Fruit fly (Drosophila melanogaster) whole organism, embryonic: ENCODE results near the gene tj.

Experiments used
- Ada2b ChIP-seq: fragments of 200-800 bp; sonication (Bioruptor generic); IDR thresholded peaks from 2 replicates; pipeline ENCODE4 v1.3.6; 2022; ENCODE audit warnings: missing biosample characterization, missing genetic modification characterization
- Blimp-1 ChIP-seq: fragments of 200-800 bp; sonication (Bioruptor generic); optimal IDR thresholded peaks from 3 replicates; lab custom pipeline; 2018; ENCODE audit warnings: missing biosample characterization, missing genetic modification characterization, mild to moderate bottlenecking, moderate library complexity, missing genetic modification reagents
- CG10274 ChIP-seq: fragments of 200-800 bp; sonication (Bioruptor generic); optimal IDR thresholded peaks from 3 replicates; lab custom pipeline; 2017; ENCODE audit warnings: missing biosample characterization, mild to moderate bottlenecking, missing genetic modification characterization
- CG10565 ChIP-seq: fragments of 200-800 bp; sonication (Bioruptor generic); optimal IDR thresholded peaks from 3 replicates; lab custom pipeline; 2016; ENCODE audit warnings: missing biosample characterization, mild to moderate bottlenecking, missing genetic modification characterization
- CG12071 ChIP-seq: fragments of 200-800 bp; sonication (Bioruptor generic); optimal IDR thresholded peaks from 3 replicates; lab custom pipeline; 2018; ENCODE audit warnings: missing biosample characterization, mild to moderate bottlenecking, missing genetic modification characterization
- CG12391 ChIP-seq: fragments of 200-800 bp; sonication (Bioruptor generic); optimal IDR thresholded peaks from 3 replicates; lab custom pipeline; 2018; ENCODE audit warnings: missing biosample characterization, mild to moderate bottlenecking, missing genetic modification characterization, moderate library complexity
- CG12769 ChIP-seq: fragments of 200-800 bp; sonication (Bioruptor generic); optimal IDR thresholded peaks from 2 replicates; lab custom pipeline; 2019; ENCODE audit warnings: missing biosample characterization, mild to moderate bottlenecking, missing genetic modification characterization, moderate library complexity
- CG12942 ChIP-seq: fragments of 200-800 bp; sonication (Bioruptor generic); optimal IDR thresholded peaks from 3 replicates; lab custom pipeline; 2016; ENCODE audit warnings: missing biosample characterization, missing genetic modification characterization
- CG16779 ChIP-seq: fragments of 200-800 bp; sonication (Bioruptor generic); IDR thresholded peaks from 2 replicates; pipeline ENCODE4 v1.3.6; 2022; ENCODE audit warnings: missing biosample characterization, missing genetic modification characterization
- CG17359 ChIP-seq: fragments of 200-800 bp; sonication (Bioruptor generic); optimal IDR thresholded peaks from 3 replicates; lab custom pipeline; 2018; ENCODE audit warnings: missing biosample characterization, mild to moderate bottlenecking, missing genetic modification characterization, moderate library complexity
- CG17385 ChIP-seq: fragments of 200-800 bp; sonication (Bioruptor generic); optimal IDR thresholded peaks from 3 replicates; lab custom pipeline; 2018; ENCODE audit warnings: missing biosample characterization, mild to moderate bottlenecking, missing genetic modification characterization
- CG2129 ChIP-seq: fragments of 200-800 bp; sonication (Bioruptor generic); IDR thresholded peaks from 2 replicates; pipeline ENCODE4 v1.3.6; 2022; ENCODE audit warnings: missing biosample characterization, missing genetic modification characterization; ENCODE audit not compliant: partially characterized antibody
- CG2889 ChIP-seq: fragments of 200-800 bp; sonication (Bioruptor generic); IDR thresholded peaks from 3 replicates; pipeline ENCODE4 v1.3.6; 2022; ENCODE audit warnings: missing biosample characterization, missing genetic modification characterization
- CG31224 ChIP-seq: fragments of 200-800 bp; sonication (Bioruptor generic); IDR thresholded peaks from 2 replicates; pipeline ENCODE4 v1.3.6; 2022; ENCODE audit warnings: missing biosample characterization, missing genetic modification characterization
- CG32532 ChIP-seq: fragments of 200-800 bp; sonication (Bioruptor generic); IDR thresholded peaks from 2 replicates; pipeline ENCODE4 v1.3.6; 2022; ENCODE audit warnings: missing biosample characterization, missing genetic modification characterization
- CG4282 ChIP-seq: fragments of 200-800 bp; sonication (Bioruptor generic); optimal IDR thresholded peaks from 2 replicates; lab custom pipeline; 2016; ENCODE audit warnings: missing biosample characterization, missing genetic modification characterization
- CG43689 ChIP-seq: fragments of 200-800 bp; sonication (Bioruptor generic); IDR thresholded peaks from 2 replicates; pipeline ENCODE4 v1.3.6; 2022; ENCODE audit warnings: missing biosample characterization, missing genetic modification characterization
- CG4730 ChIP-seq: fragments of 200-800 bp; sonication (Bioruptor generic); IDR thresholded peaks from 2 replicates; pipeline ENCODE4 v1.3.6; 2022; ENCODE audit warnings: missing biosample characterization, missing genetic modification characterization
- CG7928 ChIP-seq: fragments of 200-800 bp; sonication (Bioruptor generic); optimal IDR thresholded peaks from 2 replicates; lab custom pipeline; 2017; ENCODE audit warnings: missing biosample characterization, mild to moderate bottlenecking, missing genetic modification characterization
- CG7963 ChIP-seq: fragments of 200-800 bp; sonication (Bioruptor generic); IDR thresholded peaks from 3 replicates; pipeline ENCODE4 v1.3.6; 2022; ENCODE audit warnings: missing biosample characterization, missing genetic modification characterization; ENCODE audit not compliant: partially characterized antibody
- CG8765 ChIP-seq: fragments of 200-800 bp; sonication (Bioruptor generic); IDR thresholded peaks from 2 replicates; pipeline ENCODE4 v1.3.6; 2022; ENCODE audit warnings: missing biosample characterization, missing genetic modification characterization
- CG9932 ChIP-seq: fragments of 200-800 bp; sonication (Bioruptor generic); IDR thresholded peaks from 2 replicates; pipeline ENCODE4 v1.3.6; 2022; ENCODE audit warnings: missing biosample characterization, missing genetic modification characterization
- CTCF ChIP-seq: fragments of 200-800 bp; sonication (Bioruptor generic); optimal IDR thresholded peaks from 2 replicates; lab custom pipeline; 2017; ENCODE audit warnings: missing biosample characterization, mild to moderate bottlenecking, missing genetic modification characterization, moderate library complexity
- Dad ChIP-seq: fragments of 200-800 bp; sonication (Bioruptor generic); optimal IDR thresholded peaks from 3 replicates; lab custom pipeline; 2016; ENCODE audit warnings: missing biosample characterization, missing genetic modification characterization
- Doc2 ChIP-seq: fragments of 200-800 bp; sonication (Bioruptor generic); IDR thresholded peaks from 2 replicates; pipeline ENCODE4 v1.3.6; 2022; ENCODE audit warnings: missing biosample characterization, missing genetic modification characterization
- Ets97D ChIP-seq: fragments of 200-800 bp; sonication (Bioruptor generic); optimal IDR thresholded peaks from 3 replicates; lab custom pipeline; 2016; ENCODE audit warnings: missing biosample characterization, missing genetic modification characterization
- HmgD ChIP-seq: fragments of 200-800 bp; sonication (Bioruptor generic); optimal IDR thresholded peaks from 3 replicates; lab custom pipeline; 2016; ENCODE audit warnings: missing biosample characterization, missing genetic modification characterization
- Lhr ChIP-seq: fragments of 200-800 bp; sonication (Bioruptor generic); optimal IDR thresholded peaks from 3 replicates; lab custom pipeline; 2017; ENCODE audit warnings: mild to moderate bottlenecking, missing biosample characterization, missing genetic modification reagents, missing genetic modification characterization
- Max ChIP-seq: fragments of 200-800 bp; sonication (Bioruptor generic); optimal IDR thresholded peaks from 2 replicates; lab custom pipeline; 2016; ENCODE audit warnings: missing biosample characterization, mild to moderate bottlenecking, missing genetic modification characterization
- Meics ChIP-seq: fragments of 200-800 bp; sonication (Bioruptor generic); optimal IDR thresholded peaks from 2 replicates; lab custom pipeline; 2017; ENCODE audit warnings: missing biosample characterization, mild to moderate bottlenecking, missing genetic modification characterization
- Poxn ChIP-seq: fragments of 200-800 bp; sonication (Bioruptor generic); IDR thresholded peaks from 2 replicates; pipeline ENCODE4 v1.3.6; 2022; ENCODE audit warnings: missing biosample characterization, missing genetic modification characterization
- Side ChIP-seq: fragments of 200-800 bp; sonication (Bioruptor generic); optimal IDR thresholded peaks from 2 replicates; lab custom pipeline; 2016; ENCODE audit warnings: missing biosample characterization, missing genetic modification characterization
- ab ChIP-seq: fragments of 200-800 bp; sonication (Bioruptor generic); optimal IDR thresholded peaks from 2 replicates; lab custom pipeline; 2016; ENCODE audit warnings: missing biosample characterization, missing genetic modification characterization
- chinmo ChIP-seq: fragments of 200-800 bp; sonication (Bioruptor generic); IDR thresholded peaks from 4 replicates; pipeline ENCODE4 v1.3.6; 2022; ENCODE audit warnings: missing biosample characterization, missing genetic modification characterization; ENCODE audit not compliant: partially characterized antibody
- chn ChIP-seq: fragments of 200-800 bp; sonication (Bioruptor generic); optimal IDR thresholded peaks from 2 replicates; lab custom pipeline; 2016; ENCODE audit warnings: missing biosample characterization, missing genetic modification characterization
- ci ChIP-seq: fragments of 200-800 bp; sonication (Bioruptor generic); IDR thresholded peaks from 3 replicates; pipeline ENCODE4 v1.3.6; 2022; ENCODE audit warnings: missing biosample characterization, missing genetic modification characterization
- crol ChIP-seq: fragments of 200-800 bp; sonication (Bioruptor generic); IDR thresholded peaks from 2 replicates; pipeline ENCODE4 v1.3.6; 2022; ENCODE audit warnings: missing biosample characterization, missing genetic modification characterization
- dan ChIP-seq: fragments of 200-800 bp; sonication (Bioruptor generic); IDR thresholded peaks from 2 replicates; pipeline ENCODE4 v1.3.6; 2022; ENCODE audit warnings: missing biosample characterization, missing genetic modification characterization
- gce ChIP-seq: fragments of 200-800 bp; sonication (Bioruptor generic); IDR thresholded peaks from 3 replicates; pipeline ENCODE4 v1.3.6; 2022; ENCODE audit warnings: missing biosample characterization, missing genetic modification characterization
- hb ChIP-seq: fragments of 200-800 bp; sonication (Bioruptor generic); IDR thresholded peaks from 3 replicates; pipeline ENCODE4 v1.3.6; 2022; ENCODE audit warnings: missing biosample characterization, missing genetic modification characterization; ENCODE audit not compliant: partially characterized antibody
- hbn ChIP-seq: fragments of 200-800 bp; sonication (Bioruptor generic); IDR thresholded peaks from 2 replicates; pipeline ENCODE4 v1.3.6; 2022; ENCODE audit warnings: missing biosample characterization, missing genetic modification characterization; ENCODE audit not compliant: partially characterized antibody
- jigr1 ChIP-seq: fragments of 200-800 bp; sonication (Bioruptor generic); IDR thresholded peaks from 3 replicates; pipeline ENCODE4 v1.3.6; 2022; ENCODE audit warnings: missing biosample characterization, missing genetic modification characterization
- jumu ChIP-seq: fragments of 200-800 bp; sonication (Bioruptor generic); optimal IDR thresholded peaks from 3 replicates; lab custom pipeline; 2016; ENCODE audit warnings: missing biosample characterization, missing genetic modification characterization
- nerfin-1 ChIP-seq: fragments of 200-800 bp; sonication (Bioruptor generic); optimal IDR thresholded peaks from 3 replicates; lab custom pipeline; 2019; ENCODE audit warnings: missing biosample characterization, mild to moderate bottlenecking, missing genetic modification characterization, moderate library complexity
- pzg ChIP-seq: fragments of 200-800 bp; sonication (Bioruptor generic); optimal IDR thresholded peaks from 3 replicates; lab custom pipeline; 2018; ENCODE audit warnings: missing biosample characterization, mild to moderate bottlenecking, missing genetic modification characterization, moderate library complexity
- sd ChIP-seq: fragments of 200-800 bp; sonication (Bioruptor generic); optimal IDR thresholded peaks from 3 replicates; lab custom pipeline; 2018; ENCODE audit warnings: missing biosample characterization, mild to moderate bottlenecking, missing genetic modification characterization, moderate library complexity
- sens-2 ChIP-seq: fragments of 200-800 bp; sonication (Bioruptor generic); IDR thresholded peaks from 2 replicates; pipeline ENCODE4 v1.3.6; 2022; ENCODE audit warnings: missing biosample characterization, missing genetic modification characterization
- shn ChIP-seq: fragments of 200-800 bp; sonication (Bioruptor generic); optimal IDR thresholded peaks from 3 replicates; lab custom pipeline; 2016; ENCODE audit warnings: missing biosample characterization, missing genetic modification characterization
- slp2 ChIP-seq: fragments of 200-800 bp; sonication (Bioruptor generic); optimal IDR thresholded peaks from 2 replicates; lab custom pipeline; 2016; ENCODE audit warnings: missing biosample characterization, missing genetic modification characterization
- sr ChIP-seq: fragments of 200-800 bp; sonication (Bioruptor generic); IDR thresholded peaks from 3 replicates; pipeline ENCODE4 v1.3.6; 2022; ENCODE audit warnings: missing biosample characterization, missing genetic modification characterization

tj gene

dm6 chr2L:19422642-19423041 lies 41.4 kb upstream of the tj start:
- TF ChIP-seq CG8765 (GFP tag; lab: Robert Waterston, UW): no peak
- 0 out of 4 replicates have a peak, but pooled peaks have one; percentile 46 for TF ChIP-seq chinmo
- TF ChIP-seq sd (tag; lab: Kevin White, UChicago): peak; percentile 83
- peak; percentile 63; the same call in 1 of the 2 replicates for TF ChIP-seq crol
- no peak for TF ChIP-seq CG43689
- peak; percentile 74 for TF ChIP-seq CG12769 (tag; lab: Kevin White, UChicago)
- 0 out of 3 replicates have a peak, but pooled peaks have one; percentile 36 for TF ChIP-seq gce (GFP tag; lab: Robert Waterston, UW)
- no peak for TF ChIP-seq chn
- TF ChIP-seq CG7963 (GFP tag; lab: Robert Waterston, UW): 0 out of 3 replicates have a peak, but pooled peaks have one; percentile 11
- TF ChIP-seq sr (GFP tag; lab: Robert Waterston, UW): peak; percentile 70; the same call in 1 of the 3 replicates
- TF ChIP-seq hb: no peak
- no peak for TF ChIP-seq Side (GFP tag; lab: Kevin White, UChicago)

dm6 chr2L:19423467-19424122 lies 40.5 kb upstream of the tj start, which contains the start of the genes Alp12 and CG13085:
TSS of gene Alp12 (plus strand) at chr2L:19424050.
TSS of gene CG13085 (plus strand) at chr2L:19424050.
- TF ChIP-seq Max: peak; percentile 97
- peak; percentile 95 for TF ChIP-seq CG12942 (GFP tag; lab: Kevin White, UChicago)
- TF ChIP-seq nerfin-1 (tag; lab: Kevin White, UChicago): peak; percentile 98
- TF ChIP-seq CG10274 (GFP tag; lab: Kevin White, UChicago): peak; percentile 89
- peak; percentile 95 for TF ChIP-seq CG2889 (GFP tag; lab: Robert Waterston, UW)
- TF ChIP-seq slp2 (GFP tag; lab: Kevin White, UChicago): peak; percentile 92
- peak; percentile 94 for TF ChIP-seq CG4730 (GFP tag; lab: Robert Waterston, UW)
- peak; percentile 94 for TF ChIP-seq CG9932 (GFP tag; lab: Robert Waterston, UW)
- TF ChIP-seq jigr1 (GFP tag; lab: Robert Waterston, UW): peak; percentile 96
- TF ChIP-seq Lhr (GFP tag; lab: Kevin White, UChicago): peak; percentile 95
- TF ChIP-seq ci (GFP tag; lab: Robert Waterston, UW): peak; percentile 93
- TF ChIP-seq CG12071 (GFP tag; lab: Kevin White, UChicago): peak; percentile 94
- TF ChIP-seq hbn (GFP tag; lab: Robert Waterston, UW): no peak
- no peak for TF ChIP-seq dan (GFP tag; lab: Robert Waterston, UW)
- TF ChIP-seq jumu (GFP tag; lab: Kevin White, UChicago): peak; percentile 85
- TF ChIP-seq CG4282 (GFP tag; lab: Kevin White, UChicago): peak; percentile 70
- peak; percentile 79 for TF ChIP-seq CG7928
- TF ChIP-seq CG12391 (tag; lab: Kevin White, UChicago): peak; percentile 99
- peak; percentile 96 for TF ChIP-seq Blimp-1
- TF ChIP-seq pzg (GFP tag; lab: Kevin White, UChicago): peak; percentile 15
- TF ChIP-seq sens-2 (GFP tag; lab: Robert Waterston, UW): peak; percentile 77
- TF ChIP-seq CG32532: peak; percentile 96
- peak; percentile 75 for TF ChIP-seq CG10565 (GFP tag; lab: Kevin White, UChicago)
- peak; percentile 82 for TF ChIP-seq Doc2 (GFP tag; lab: Robert Waterston, UW)
- TF ChIP-seq CG31224 (GFP tag; lab: Robert Waterston, UW): peak; percentile 92
- peak; percentile 98 for TF ChIP-seq CG17359 (tag; lab: Kevin White, UChicago)
- peak; percentile 79 for TF ChIP-seq Ets97D (GFP tag; lab: Kevin White, UChicago)
- peak; percentile 61 for TF ChIP-seq HmgD (GFP tag; lab: Kevin White, UChicago)
- TF ChIP-seq Poxn: peak; percentile 89
- TF ChIP-seq CTCF (GFP tag; lab: Kevin White, UChicago): peak; percentile 74
- TF ChIP-seq Ada2b (GFP tag; lab: Robert Waterston, UW): peak; percentile 95
- peak; percentile 86 for TF ChIP-seq Dad (GFP tag; lab: Kevin White, UChicago)
- peak; percentile 51; the same call in 1 of the 2 replicates for TF ChIP-seq CG16779 (GFP tag; lab: Robert Waterston, UW)
- TF ChIP-seq shn (GFP tag; lab: Kevin White, UChicago): peak; percentile 92
- TF ChIP-seq CG2129: no peak
- peak; percentile 63 for TF ChIP-seq ab (GFP tag; lab: Kevin White, UChicago)
- TF ChIP-seq CG17385: peak; percentile 98
- TF ChIP-seq Meics (GFP tag; lab: Kevin White, UChicago): peak; percentile 99
